Worm (Caenorhabditis elegans) whole organism, L4 larva: ENCODE results near the gene him-4.

Source experiments
- F37D6.2 ChIP-seq: sonication (generic microtip); optimal IDR thresholded peaks from 2 replicates; lab custom pipeline; 2016; ENCODE audit warnings: mild to moderate bottlenecking, missing genetic modification characterization, missing compliant biosample characterization
- aly-2 ChIP-seq: sonication (generic microtip); optimal IDR thresholded peaks from 2 replicates; lab custom pipeline; 2018; ENCODE audit warnings: missing biosample characterization, missing genetic modification characterization
- ceh-28 ChIP-seq: fragments of 150-350 bp; optimal IDR thresholded peaks from 2 replicates; lab custom pipeline; 2014; ENCODE audit warnings: missing biosample characterization, missing genetic modification reagents, missing genetic modification characterization
- madf-5 ChIP-seq, 2 experiments: fragments of 200-800 bp; sonication (Bioruptor generic); IDR thresholded peaks; 2 replicates each; pipeline ENCODE4 v1.3.6; 2022; ENCODE audit warnings: missing compliant biosample characterization in 2 of 2, missing genetic modification characterization in 2 of 2

ce11 chrX:9677927-9678326 is 39.4 kb upstream of the him-4 start:
- no peak for TF ChIP-seq aly-2 (tag; lab: Kevin White, UChicago)
- no peak for TF ChIP-seq madf-5 (GFP tag; IDR thresholded peaks at IDR 0.05; lab: Robert Waterston, UW)
- no peak for TF ChIP-seq F37D6.2 (tag; lab: Kevin White, UChicago)
- TF ChIP-seq ceh-28 (tag; lab: Kevin White, UChicago): no peak
